Fruit fly (Drosophila melanogaster) whole organism, embryonic: ENCODE data around the gene Rab10.

Experiments
- Aef1 ChIP-seq: fragments of 200-800 bp; sonication (Bioruptor generic); IDR thresholded peaks from 3 replicates; pipeline ENCODE4 v1.3.6; 2022; ENCODE audit warnings: missing biosample characterization, missing genetic modification characterization
- Bgb ChIP-seq: fragments of 200-800 bp; sonication (Bioruptor generic); IDR thresholded peaks from 2 replicates; pipeline ENCODE4 v1.3.6; 2022; ENCODE audit warnings: missing biosample characterization, missing genetic modification characterization; ENCODE audit not compliant: partially characterized antibody
- CG11456 ChIP-seq: fragments of 200-800 bp; sonication (Bioruptor generic); IDR thresholded peaks from 3 replicates; pipeline ENCODE4 v1.3.6; 2022; ENCODE audit warnings: missing biosample characterization, missing genetic modification characterization
- CG12744 ChIP-seq: fragments of 200-800 bp; sonication (Bioruptor generic); optimal IDR thresholded peaks from 2 replicates; lab custom pipeline; 2016; ENCODE audit warnings: missing biosample characterization, missing genetic modification characterization
- CG17361 ChIP-seq: fragments of 200-800 bp; sonication (Bioruptor generic); IDR thresholded peaks from 3 replicates; pipeline ENCODE4 v1.3.6; 2022; ENCODE audit warnings: missing biosample characterization, missing genetic modification characterization
- CG17912 ChIP-seq: fragments of 200-800 bp; sonication (Bioruptor generic); optimal IDR thresholded peaks from 2 replicates; lab custom pipeline; 2018; ENCODE audit warnings: missing biosample characterization, mild to moderate bottlenecking, missing genetic modification characterization
- CG18262 ChIP-seq: fragments of 200-800 bp; optimal IDR thresholded peaks from 3 replicates; lab custom pipeline; 2019; ENCODE audit warnings: missing biosample characterization, mild to moderate bottlenecking, missing genetic modification characterization, moderate library complexity
- CG30403 ChIP-seq: fragments of 200-800 bp; sonication (Bioruptor generic); optimal IDR thresholded peaks from 3 replicates; lab custom pipeline; 2016; ENCODE audit warnings: missing biosample characterization, missing genetic modification characterization
- CG33213 ChIP-seq: fragments of 200-800 bp; sonication (Bioruptor generic); optimal IDR thresholded peaks from 3 replicates; lab custom pipeline; 2016; ENCODE audit warnings: missing biosample characterization, missing genetic modification characterization
- CG34224 ChIP-seq: fragments of 200-800 bp; sonication (Bioruptor generic); IDR thresholded peaks from 3 replicates; pipeline ENCODE4 v1.3.6; 2022; ENCODE audit warnings: missing biosample characterization, missing genetic modification characterization; ENCODE audit not compliant: partially characterized antibody
- CG4282 ChIP-seq: fragments of 200-800 bp; sonication (Bioruptor generic); optimal IDR thresholded peaks from 2 replicates; lab custom pipeline; 2016; ENCODE audit warnings: missing biosample characterization, missing genetic modification characterization
- CG6791 ChIP-seq: fragments of 200-800 bp; sonication (Bioruptor generic); IDR thresholded peaks from 3 replicates; pipeline ENCODE4 v1.3.6; 2022; ENCODE audit warnings: missing biosample characterization, missing genetic modification characterization; ENCODE audit not compliant: partially characterized antibody
- CG8290 ChIP-seq, 3 experiments: fragments of 200-800 bp; sonication (Bioruptor generic); optimal IDR thresholded peaks; 2 replicates each; lab custom pipeline; 2016 to 2019; ENCODE audit warnings: missing biosample characterization in 3 of 3, missing genetic modification characterization in 3 of 3, mild to moderate bottlenecking in 2 of 3, moderate library complexity in 1 of 3
- CG9609 ChIP-seq: fragments of 200-800 bp; sonication (Bioruptor generic); optimal IDR thresholded peaks from 3 replicates; lab custom pipeline; 2016; ENCODE audit warnings: missing biosample characterization, missing genetic modification characterization
- CG9797 ChIP-seq: fragments of 200-800 bp; sonication (Bioruptor generic); optimal IDR thresholded peaks from 3 replicates; lab custom pipeline; 2018; ENCODE audit warnings: missing biosample characterization, mild to moderate bottlenecking, missing genetic modification characterization
- D ChIP-seq, 2 experiments: fragments of 200-800 bp in 1 of 2; fragments of >200 bp in 1 of 2; sonication (Bioruptor generic) in 1 of 2; optimal IDR thresholded peaks; 2 replicates in 1 of 2; 3 replicates in 1 of 2; lab custom pipeline; 2017; ENCODE audit warnings: mild to moderate bottlenecking in 1 of 2, missing biosample characterization in 1 of 2, missing genetic modification characterization in 1 of 2, missing genetic modification reagents in 1 of 2
- Ets97D ChIP-seq: fragments of 200-800 bp; sonication (Bioruptor generic); optimal IDR thresholded peaks from 3 replicates; lab custom pipeline; 2016; ENCODE audit warnings: missing biosample characterization, missing genetic modification characterization
- Hey ChIP-seq: fragments of 200-800 bp; sonication (Bioruptor generic); optimal IDR thresholded peaks from 3 replicates; lab custom pipeline; 2018; ENCODE audit warnings: missing biosample characterization, mild to moderate bottlenecking, missing genetic modification characterization
- HmgD ChIP-seq: fragments of 200-800 bp; sonication (Bioruptor generic); optimal IDR thresholded peaks from 3 replicates; lab custom pipeline; 2016; ENCODE audit warnings: missing biosample characterization, missing genetic modification characterization
- Pdp1 ChIP-seq, 2 experiments: fragments of 200-800 bp; sonication (Bioruptor generic); optimal IDR thresholded peaks; 3 replicates each; lab custom pipeline; 2016; ENCODE audit warnings: missing biosample characterization in 2 of 2, missing genetic modification characterization in 2 of 2, mild to moderate bottlenecking in 1 of 2, moderate library complexity in 1 of 2
- Sox102F ChIP-seq: fragments of 200-800 bp; sonication (Bioruptor generic); optimal IDR thresholded peaks from 2 replicates; lab custom pipeline; 2018; ENCODE audit warnings: missing biosample characterization, mild to moderate bottlenecking, missing genetic modification characterization, moderate library complexity
- Sry-δ ChIP-seq: fragments of 200-800 bp; sonication (Bioruptor generic); optimal IDR thresholded peaks from 2 replicates; lab custom pipeline; 2016; ENCODE audit warnings: missing biosample characterization, missing genetic modification characterization
- YL-1 ChIP-seq: fragments of 200-800 bp; sonication (Bioruptor generic); optimal IDR thresholded peaks from 3 replicates; lab custom pipeline; 2017; ENCODE audit warnings: missing biosample characterization, mild to moderate bottlenecking, missing genetic modification characterization
- ci ChIP-seq: fragments of 200-800 bp; sonication (Bioruptor generic); IDR thresholded peaks from 3 replicates; pipeline ENCODE4 v1.3.6; 2022; ENCODE audit warnings: missing biosample characterization, missing genetic modification characterization
- crol ChIP-seq: fragments of 200-800 bp; sonication (Bioruptor generic); IDR thresholded peaks from 2 replicates; pipeline ENCODE4 v1.3.6; 2022; ENCODE audit warnings: missing biosample characterization, missing genetic modification characterization
- disco-r ChIP-seq: fragments of 200-800 bp; sonication (Bioruptor generic); optimal IDR thresholded peaks from 2 replicates; lab custom pipeline; 2016; ENCODE audit warnings: missing biosample characterization, missing genetic modification characterization
- dpn ChIP-seq, 2 experiments: fragments of 200-800 bp; sonication (Bioruptor generic); optimal IDR thresholded peaks; 3 replicates each; lab custom pipeline; 2016; ENCODE audit warnings: missing biosample characterization in 2 of 2, missing genetic modification characterization in 2 of 2
- ems ChIP-seq: fragments of 200-800 bp; sonication (Bioruptor generic); optimal IDR thresholded peaks from 3 replicates; lab custom pipeline; 2016; ENCODE audit warnings: missing biosample characterization, missing genetic modification characterization
- grau ChIP-seq: fragments of 200-800 bp; optimal IDR thresholded peaks from 3 replicates; lab custom pipeline; 2019; ENCODE audit warnings: missing biosample characterization, mild to moderate bottlenecking, missing genetic modification characterization, moderate library complexity
- gro ChIP-seq: fragments of 200-800 bp; sonication (Bioruptor generic); optimal IDR thresholded peaks from 2 replicates; lab custom pipeline; 2016; ENCODE audit warnings: missing biosample characterization, missing genetic modification characterization
- ken ChIP-seq: fragments of 200-800 bp; sonication (Bioruptor generic); IDR thresholded peaks from 3 replicates; pipeline ENCODE4 v1.3.6; 2022; ENCODE audit warnings: missing biosample characterization, missing genetic modification characterization
- lov ChIP-seq, 2 experiments: fragments of 200-800 bp in 1 of 2; fragments of >200 bp in 1 of 2; sonication (Bioruptor generic) in 1 of 2; IDR thresholded peaks in 1 of 2; optimal IDR thresholded peaks in 1 of 2; 2 replicates in 1 of 2; 3 replicates in 1 of 2; pipeline versions ENCODE4 v1.3.6 to Lab custom; 2017 to 2022; ENCODE audit warnings: missing biosample characterization in 1 of 2, missing genetic modification characterization in 1 of 2
- maf-S ChIP-seq: fragments of 200-800 bp; sonication (Bioruptor generic); optimal IDR thresholded peaks from 2 replicates; lab custom pipeline; 2016; ENCODE audit warnings: missing biosample characterization, missing genetic modification characterization
- oc ChIP-seq: fragments of 200-800 bp; sonication (Bioruptor generic); optimal IDR thresholded peaks from 2 replicates; lab custom pipeline; 2018; ENCODE audit warnings: missing biosample characterization, mild to moderate bottlenecking, missing genetic modification characterization, moderate library complexity
- odd ChIP-seq: fragments of 200-800 bp; sonication (Bioruptor generic); optimal IDR thresholded peaks from 2 replicates; lab custom pipeline; 2017; ENCODE audit warnings: missing biosample characterization, mild to moderate bottlenecking, missing genetic modification characterization
- p53 ChIP-seq: fragments of 200-800 bp; sonication (Bioruptor generic); optimal IDR thresholded peaks from 2 replicates; lab custom pipeline; 2016; ENCODE audit warnings: missing biosample characterization, missing genetic modification characterization
- pan ChIP-seq, 4 experiments: fragments of >200 bp in 3 of 4; fragments of 200-800 bp in 1 of 4; sonication (Bioruptor generic) in 1 of 4; optimal IDR thresholded peaks in 3 of 4; IDR thresholded peaks in 1 of 4; 2 replicates each; pipeline versions ENCODE4 v1.3.6 to Lab custom; 2017 to 2022; ENCODE audit warnings: missing biosample characterization in 2 of 4, missing genetic modification characterization in 2 of 4, mixed read lengths in 1 of 4
- pb ChIP-seq: fragments of 200-800 bp; sonication (Bioruptor generic); optimal IDR thresholded peaks from 3 replicates; lab custom pipeline; 2016; ENCODE audit warnings: missing biosample characterization, missing genetic modification characterization
- phol ChIP-seq: fragments of 200-800 bp; sonication (Bioruptor generic); optimal IDR thresholded peaks from 3 replicates; lab custom pipeline; 2018; ENCODE audit warnings: missing biosample characterization, mild to moderate bottlenecking, missing genetic modification characterization, moderate library complexity
- pzg ChIP-seq: fragments of 200-800 bp; sonication (Bioruptor generic); optimal IDR thresholded peaks from 3 replicates; lab custom pipeline; 2018; ENCODE audit warnings: missing biosample characterization, mild to moderate bottlenecking, missing genetic modification characterization, moderate library complexity
- sc ChIP-seq, 3 experiments: fragments of >200 bp in 2 of 3; fragments of 200-800 bp in 1 of 3; sonication (Bioruptor generic) in 1 of 3; optimal IDR thresholded peaks; 2 replicates in 2 of 3; 3 replicates in 1 of 3; lab custom pipeline; 2017; ENCODE audit warnings: mild to moderate bottlenecking in 1 of 3, missing biosample characterization in 1 of 3, missing genetic modification characterization in 1 of 3, missing genetic modification reagents in 1 of 3
- sug ChIP-seq: fragments of 200-800 bp; optimal IDR thresholded peaks from 2 replicates; lab custom pipeline; 2019; ENCODE audit warnings: missing biosample characterization, mild to moderate bottlenecking, missing genetic modification characterization, moderate library complexity
- twi ChIP-seq: fragments of 200-800 bp; optimal IDR thresholded peaks from 2 replicates; lab custom pipeline; 2019; ENCODE audit warnings: missing biosample characterization, mild to moderate bottlenecking, missing genetic modification characterization, moderate library complexity
- vvl ChIP-seq: fragments of 200-800 bp; sonication (Bioruptor generic); IDR thresholded peaks from 2 replicates; pipeline ENCODE4 v1.3.6; 2022; ENCODE audit warnings: missing biosample characterization, missing genetic modification characterization

Rab10 gene

dm6 chrX:20255977-20256376 is 4.8 kb downstream of the Rab10 start:
- TF ChIP-seq odd (GFP tag; lab: Kevin White, UChicago) (no peak), grau (peak; percentile 52), CG18262 (tag; lab: Kevin White, UChicago) (no peak), lov (optimal IDR thresholded peaks at IDR 0.05; lab: Kevin White, UChicago) (no peak), lov (GFP tag; IDR thresholded peaks at IDR 0.05; lab: Robert Waterston, UW) (no peak), sug (tag; lab: Kevin White, UChicago) (peak; percentile 20), CG17912 (GFP tag; lab: Kevin White, UChicago) (no peak), Bgb (GFP tag; lab: Robert Waterston, UW) (0 out of 2 replicates have a peak, but pooled peaks have one; percentile 8), Pdp1 (GFP tag; optimal IDR thresholded peaks at IDR 0.05; lab: Kevin White, UChicago) (no peak)

DNA sequence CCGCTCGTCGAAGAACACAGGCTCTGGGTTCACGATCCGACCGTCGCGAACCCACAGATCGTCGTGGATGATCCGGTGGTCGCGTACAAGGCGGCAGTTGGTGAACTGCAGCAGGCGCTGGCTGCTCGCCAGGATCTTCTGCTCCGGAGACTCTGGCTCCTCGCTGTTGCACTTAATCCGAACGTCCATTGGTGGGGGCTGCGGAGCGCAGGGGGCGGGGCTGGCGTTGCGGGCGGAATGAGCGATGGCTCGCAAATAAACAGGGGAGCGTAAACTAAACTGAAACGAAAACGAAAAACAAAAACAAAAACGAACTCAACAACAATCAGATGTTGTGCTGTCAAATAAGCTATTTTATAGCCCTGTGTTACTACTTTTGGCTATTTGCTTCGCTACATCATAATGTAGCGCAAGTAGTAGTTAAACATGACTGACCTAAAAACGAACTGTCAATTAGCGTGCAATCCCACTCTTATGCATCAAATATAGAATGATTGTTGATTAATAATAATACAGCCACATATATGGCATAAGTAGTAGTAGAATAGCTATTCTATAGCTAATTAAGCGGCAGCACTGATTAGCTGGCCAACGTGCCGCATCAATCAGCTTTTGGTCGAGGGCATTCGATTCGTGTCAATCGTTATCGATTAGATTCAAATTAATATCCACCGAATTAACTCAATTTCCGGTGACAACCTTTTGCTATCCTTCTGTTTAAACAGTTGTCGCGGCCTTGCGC is 5.9 kb downstream of the Rab10 start, which contains the start of gene CG17065:
TSS of gene CG17065 (minus strand) at position 351 of the 742 bp plus-strand sequence.
- TF ChIP-seq CG4282 (GFP tag; lab: Kevin White, UChicago), result no peak
- TF ChIP-seq ems (GFP tag; lab: Kevin White, UChicago), result peak; percentile 31
- peak; percentile 67 for TF ChIP-seq CG17361
- peak; percentile 61 for TF ChIP-seq phol (tag; lab: Kevin White, UChicago)
- TF ChIP-seq vvl (GFP tag; lab: Robert Waterston, UW), result peak; percentile 14; the same call in 1 of the 2 replicates
- TF ChIP-seq pan (optimal IDR thresholded peaks at IDR 0.05; lab: Kevin White, UChicago), result no peak
- peak in 1 of 2 experiments; percentile 22 for TF ChIP-seq pan (GFP tag; optimal IDR thresholded peaks at IDR 0.05 in 1 of 2, IDR thresholded peaks at IDR 0.05 in 1 of 2)
- TF ChIP-seq gro (GFP tag; lab: Kevin White, UChicago), result peak; percentile 29
- TF ChIP-seq Sry-δ, result peak; percentile 58
- TF ChIP-seq YL-1 (GFP tag; lab: Kevin White, UChicago), result no peak
- TF ChIP-seq CG33213, result peak; percentile 20
- 0 out of 3 replicates have a peak, but pooled peaks have one; percentile 10 for TF ChIP-seq ken (GFP tag; lab: Robert Waterston, UW)
- no peak for TF ChIP-seq disco-r (GFP tag; lab: Kevin White, UChicago)
- peak; percentile 15 for TF ChIP-seq CG12744 (GFP tag; lab: Kevin White, UChicago)
- no peak for TF ChIP-seq sc (optimal IDR thresholded peaks at IDR 0.05; lab: Kevin White, UChicago)
- no peak for TF ChIP-seq sc (GFP tag; optimal IDR thresholded peaks at IDR 0.05; lab: Kevin White, UChicago)
- TF ChIP-seq CG8290 (GFP tag; optimal IDR thresholded peaks at IDR 0.05; lab: Kevin White, UChicago), result peak; percentile 5
- peak in 1 of 2 experiments; percentile 70 for TF ChIP-seq CG8290 (tag; optimal IDR thresholded peaks at IDR 0.05; lab: Kevin White, UChicago)
- TF ChIP-seq pb (GFP tag; lab: Kevin White, UChicago), result peak; percentile 22
- peak; percentile 8 for TF ChIP-seq twi (tag; lab: Kevin White, UChicago)
- no peak for TF ChIP-seq Sox102F
- TF ChIP-seq CG34224 (GFP tag; lab: Robert Waterston, UW), result peak; percentile 16; the same call in 1 of the 3 replicates
- peak; percentile 60 for TF ChIP-seq crol (GFP tag; lab: Robert Waterston, UW)
- no peak for TF ChIP-seq Hey
- peak; percentile 70 for TF ChIP-seq pzg (GFP tag; lab: Kevin White, UChicago)
- peak; percentile 96 for TF ChIP-seq Ets97D
- TF ChIP-seq ci (GFP tag; lab: Robert Waterston, UW), result no peak
- TF ChIP-seq CG11456 (GFP tag; lab: Robert Waterston, UW), result no peak
- TF ChIP-seq oc (tag; lab: Kevin White, UChicago), result no peak
- TF ChIP-seq D (optimal IDR thresholded peaks at IDR 0.05; lab: Kevin White, UChicago), result peak; percentile 62
- TF ChIP-seq D (GFP tag; optimal IDR thresholded peaks at IDR 0.05; lab: Kevin White, UChicago), result no peak
- TF ChIP-seq CG9797 (GFP tag; lab: Kevin White, UChicago), result peak; percentile 15
- TF ChIP-seq CG9609 (GFP tag; lab: Kevin White, UChicago), result peak; percentile 12
- TF ChIP-seq maf-S (GFP tag; lab: Kevin White, UChicago), result peak; percentile 22
- TF ChIP-seq HmgD (GFP tag; lab: Kevin White, UChicago), result peak; percentile 56
- TF ChIP-seq Aef1, result peak; percentile 50; the same call in 2 of the 3 replicates
- TF ChIP-seq CG30403 (GFP tag; lab: Kevin White, UChicago), result peak; percentile 34
- TF ChIP-seq dpn (GFP tag; optimal IDR thresholded peaks at IDR 0.05; lab: Kevin White, UChicago), result peak in 1 of 2 experiments; percentile 39
- TF ChIP-seq CG6791, result peak; percentile 61; the same call in 1 of the 3 replicates
- no peak for TF ChIP-seq p53 (GFP tag; lab: Kevin White, UChicago)
